Worm (Caenorhabditis elegans) whole organism, mixed stage, embryonic: Measurements from ENCODE around the gene tth-1.

ENCODE experiments used
- M03D4.4 ChIP-seq: sonication (generic microtip); optimal IDR thresholded peaks from 2 replicates; lab custom pipeline; 2017; ENCODE audit warnings: mild to moderate bottlenecking, missing genetic modification characterization, missing compliant biosample characterization
- bed-3 ChIP-seq: fragments of 200-800 bp; sonication (Bioruptor generic); optimal IDR thresholded peaks from 3 replicates; lab custom pipeline; 2018; ENCODE audit warnings: mild to moderate bottlenecking, missing genetic modification characterization, moderate library complexity, missing compliant biosample characterization
- blmp-1 ChIP-seq: fragments of 150-350 bp; optimal IDR thresholded peaks from 2 replicates; lab custom pipeline; 2014; ENCODE audit warnings: missing biosample characterization, missing genetic modification characterization
- ceh-39 ChIP-seq: fragments of 150-350 bp; optimal IDR thresholded peaks from 2 replicates; lab custom pipeline; 2014; ENCODE audit warnings: missing biosample characterization, missing genetic modification characterization
- ceh-43 ChIP-seq: fragments of 200-800 bp; sonication (Bioruptor generic); optimal IDR thresholded peaks from 2 replicates; lab custom pipeline; 2018; ENCODE audit warnings: mild to moderate bottlenecking, missing genetic modification characterization, moderate library complexity, missing compliant biosample characterization
- ceh-83 ChIP-seq: fragments of 200-800 bp; sonication (Bioruptor generic); optimal IDR thresholded peaks from 2 replicates; lab custom pipeline; 2018; ENCODE audit warnings: mild to moderate bottlenecking, missing genetic modification characterization, missing compliant biosample characterization
- ces-1 ChIP-seq: fragments of 150-350 bp; optimal IDR thresholded peaks from 2 replicates; lab custom pipeline; 2014; ENCODE audit warnings: missing biosample characterization, missing genetic modification reagents, missing genetic modification characterization
- cnd-1 ChIP-seq: fragments of 200-800 bp; sonication (Bioruptor generic); optimal IDR thresholded peaks from 2 replicates; lab custom pipeline; 2018; ENCODE audit warnings: mild to moderate bottlenecking, missing genetic modification characterization, missing compliant biosample characterization
- drap-1 ChIP-seq: fragments of 200-800 bp; sonication (Bioruptor generic); optimal IDR thresholded peaks from 3 replicates; lab custom pipeline; 2018; ENCODE audit warnings: mild to moderate bottlenecking, missing genetic modification characterization, missing compliant biosample characterization
- elt-1 ChIP-seq: sonication (generic microtip); optimal IDR thresholded peaks from 2 replicates; lab custom pipeline; 2017; ENCODE audit warnings: missing genetic modification characterization, mild to moderate bottlenecking, missing compliant biosample characterization, antibody characterized with exemption, moderate library complexity, borderline replicate concordance; ENCODE audit not compliant: insufficient read depth
- elt-3 ChIP-seq: fragments of 150-350 bp; optimal IDR thresholded peaks from 2 replicates; lab custom pipeline; 2014; ENCODE audit warnings: missing biosample characterization, missing genetic modification characterization
- flh-1 ChIP-seq: fragments of 200-800 bp; sonication (Bioruptor generic); optimal IDR thresholded peaks from 2 replicates; lab custom pipeline; 2018; ENCODE audit warnings: mild to moderate bottlenecking, missing genetic modification characterization, moderate library complexity, missing compliant biosample characterization
- ham-2 ChIP-seq: fragments of 200-800 bp; sonication (Bioruptor generic); optimal IDR thresholded peaks from 2 replicates; lab custom pipeline; 2018; ENCODE audit warnings: mild to moderate bottlenecking, missing genetic modification characterization, missing compliant biosample characterization
- hlh-1 ChIP-seq: fragments of 150-350 bp; optimal IDR thresholded peaks from 2 replicates; lab custom pipeline; 2014; ENCODE audit warnings: missing biosample characterization, missing genetic modification reagents, missing genetic modification characterization
- lin-13 ChIP-seq: fragments of 150-350 bp; optimal IDR thresholded peaks from 2 replicates; lab custom pipeline; 2014; ENCODE audit warnings: missing biosample characterization, missing genetic modification characterization
- lin-32 ChIP-seq: fragments of 200-800 bp; sonication (Bioruptor generic); optimal IDR thresholded peaks from 2 replicates; lab custom pipeline; 2018; ENCODE audit warnings: mild to moderate bottlenecking, missing genetic modification characterization, missing compliant biosample characterization
- lsy-2 ChIP-seq: fragments of 150-350 bp; optimal IDR thresholded peaks from 2 replicates; lab custom pipeline; 2014; ENCODE audit warnings: missing biosample characterization, missing genetic modification characterization
- mab-5 ChIP-seq: fragments of 150-350 bp; optimal IDR thresholded peaks from 2 replicates; lab custom pipeline; 2014; ENCODE audit warnings: missing biosample characterization, missing genetic modification characterization
- mep-1 ChIP-seq: fragments of 150-350 bp; optimal IDR thresholded peaks from 2 replicates; lab custom pipeline; 2017; ENCODE audit warnings: missing biosample characterization, missing genetic modification reagents, missing genetic modification characterization, inconsistent platforms
- mls-2 ChIP-seq: sonication (generic microtip); optimal IDR thresholded peaks from 2 replicates; lab custom pipeline; 2016; ENCODE audit warnings: mild to moderate bottlenecking, missing genetic modification characterization, moderate library complexity, missing compliant biosample characterization
- nhr-12 ChIP-seq: fragments of 150-350 bp; optimal IDR thresholded peaks from 2 replicates; lab custom pipeline; 2014; ENCODE audit warnings: missing biosample characterization, missing genetic modification characterization
- nhr-2 ChIP-seq: fragments of 150-350 bp; optimal IDR thresholded peaks from 2 replicates; lab custom pipeline; 2014; ENCODE audit warnings: missing biosample characterization, missing genetic modification characterization
- nhr-237 ChIP-seq: fragments of 150-350 bp; optimal IDR thresholded peaks from 2 replicates; lab custom pipeline; 2014; ENCODE audit warnings: missing biosample characterization, missing genetic modification characterization
- nhr-28 ChIP-seq: fragments of 150-350 bp; optimal IDR thresholded peaks from 2 replicates; lab custom pipeline; 2014; ENCODE audit warnings: missing biosample characterization, missing genetic modification characterization
- nhr-76 ChIP-seq: sonication (generic microtip); optimal IDR thresholded peaks from 2 replicates; lab custom pipeline; 2017; ENCODE audit warnings: missing biosample characterization, missing genetic modification characterization
- pha-4 ChIP-seq: fragments of 150-350 bp; optimal IDR thresholded peaks from 2 replicates; lab custom pipeline; 2018; ENCODE audit warnings: missing biosample characterization, missing genetic modification reagents, missing genetic modification characterization
- sem-2 ChIP-seq: fragments of 200-800 bp; sonication (Bioruptor generic); optimal IDR thresholded peaks from 2 replicates; lab custom pipeline; 2018; ENCODE audit warnings: mild to moderate bottlenecking, missing genetic modification characterization, missing compliant biosample characterization
- snpc-4 ChIP-seq: fragments of 150-350 bp; optimal IDR thresholded peaks from 2 replicates; lab custom pipeline; 2014; ENCODE audit warnings: missing biosample characterization, missing genetic modification characterization
- sptf-1 ChIP-seq: sonication (generic microtip); optimal IDR thresholded peaks from 2 replicates; lab custom pipeline; 2017; ENCODE audit warnings: mild to moderate bottlenecking, missing genetic modification characterization, moderate library complexity, missing compliant biosample characterization
- tbx-8 ChIP-seq: fragments of 200-800 bp; sonication (Bioruptor generic); optimal IDR thresholded peaks from 2 replicates; lab custom pipeline; 2018; ENCODE audit warnings: mild to moderate bottlenecking, missing genetic modification characterization, moderate library complexity, missing compliant biosample characterization
- unc-120 ChIP-seq: sonication (generic microtip); optimal IDR thresholded peaks from 2 replicates; lab custom pipeline; 2017; ENCODE audit warnings: missing genetic modification characterization, missing compliant biosample characterization; ENCODE audit not compliant: poor library complexity, severe bottlenecking
- unc-39 ChIP-seq: fragments of 150-350 bp; optimal IDR thresholded peaks from 2 replicates; lab custom pipeline; 2014; ENCODE audit warnings: missing biosample characterization, missing genetic modification characterization
- unc-62 ChIP-seq: fragments of 150-350 bp; optimal IDR thresholded peaks from 2 replicates; lab custom pipeline; 2014; ENCODE audit warnings: missing biosample characterization, missing genetic modification reagents, missing genetic modification characterization
- zip-8 ChIP-seq: fragments of 150-350 bp; optimal IDR thresholded peaks from 2 replicates; lab custom pipeline; 2014; ENCODE audit warnings: missing biosample characterization, missing genetic modification characterization
- ztf-11 ChIP-seq: fragments of 150-350 bp; optimal IDR thresholded peaks from 2 replicates; lab custom pipeline; 2014; ENCODE audit warnings: missing biosample characterization, missing genetic modification characterization

tth-1 gene

ce11 chrX:8404308-8405085, 19.0 kb downstream of the tth-1 start:
- TF ChIP-seq nhr-2 (tag; lab: Kevin White, UChicago): no peak
- no peak for TF ChIP-seq nhr-76
- TF ChIP-seq lin-32: peak; percentile 94
- TF ChIP-seq sem-2 (GFP tag; lab: Kevin White, UChicago): peak; percentile 91
- peak; percentile 99 for TF ChIP-seq ham-2
- TF ChIP-seq elt-1 (tag; lab: Kevin White, UChicago): no peak
- TF ChIP-seq ceh-83 (GFP tag; lab: Kevin White, UChicago): peak; percentile 97
- peak; percentile 55 for TF ChIP-seq hlh-1
- TF ChIP-seq bed-3 (GFP tag; lab: Kevin White, UChicago): peak; percentile 93
- peak; percentile 89 for TF ChIP-seq nhr-12 (tag; lab: Kevin White, UChicago)
- peak; percentile 98 for TF ChIP-seq drap-1 (GFP tag; lab: Kevin White, UChicago)
- peak; percentile 89 for TF ChIP-seq nhr-237
- TF ChIP-seq ztf-11 (tag; lab: Kevin White, UChicago): peak; percentile 73
- TF ChIP-seq mep-1 (tag; lab: Kevin White, UChicago): peak; percentile 82
- peak; percentile 99 for TF ChIP-seq mls-2 (tag; lab: Kevin White, UChicago)
- peak; percentile 36 for TF ChIP-seq elt-3 (tag; lab: Kevin White, UChicago)
- TF ChIP-seq ceh-43 (GFP tag; lab: Kevin White, UChicago): peak; percentile 94
- peak; percentile 97 for TF ChIP-seq unc-120
- peak; percentile 80 for TF ChIP-seq pha-4 (tag; lab: Kevin White, UChicago)
- TF ChIP-seq blmp-1 (tag; lab: Kevin White, UChicago): no peak
- TF ChIP-seq lsy-2 (tag; lab: Kevin White, UChicago): peak; percentile 67
- peak; percentile 59 for TF ChIP-seq lin-13 (tag; lab: Kevin White, UChicago)
- TF ChIP-seq ceh-39: no peak
- peak; percentile 85 for TF ChIP-seq ces-1
- TF ChIP-seq cnd-1 (tag; lab: Kevin White, UChicago): peak; percentile 97
- TF ChIP-seq mab-5 (tag; lab: Kevin White, UChicago): peak; percentile 74
- peak; percentile 89 for TF ChIP-seq flh-1
- TF ChIP-seq snpc-4: no peak
- TF ChIP-seq nhr-28: peak; percentile 57
- peak; percentile 45 for TF ChIP-seq zip-8 (tag; lab: Kevin White, UChicago)
- peak; percentile 96 for TF ChIP-seq M03D4.4
- TF ChIP-seq tbx-8 (GFP tag; lab: Kevin White, UChicago): peak; percentile 95
- peak; percentile 57 for TF ChIP-seq unc-62 (GFP tag; lab: Kevin White, UChicago)
- TF ChIP-seq sptf-1: peak; percentile 98
- TF ChIP-seq unc-39 (tag; lab: Kevin White, UChicago): peak; percentile 79

- TF ChIP-seq nhr-76 (no peak), nhr-237 (no peak), mep-1 (tag; lab: Kevin White, UChicago) (no peak), ceh-39 (no peak), elt-3 (tag; lab: Kevin White, UChicago) (no peak), cnd-1 (tag; lab: Kevin White, UChicago) (no peak), mls-2 (tag; lab: Kevin White, UChicago) (no peak), mab-5 (tag; lab: Kevin White, UChicago) (no peak), nhr-2 (tag; lab: Kevin White, UChicago) (no peak), sptf-1 (no peak), ceh-43 (GFP tag; lab: Kevin White, UChicago) (no peak), nhr-28 (no peak), tbx-8 (GFP tag; lab: Kevin White, UChicago) (no peak), snpc-4 (no peak), unc-120 (no peak)
These were observed 29.3 kb downstream of the tth-1 start for ce11 chrX:8394279-8394678.

ce11 chrX:8392539-8392996, 31.0 kb downstream of the tth-1 start, which contains the start of gene wrk-1:
wrk-1 (minus strand) TSS chrX:8392589.
- no peak for TF ChIP-seq lin-13 (tag; lab: Kevin White, UChicago)
- TF ChIP-seq elt-3 (tag; lab: Kevin White, UChicago): no peak
- TF ChIP-seq mls-2 (tag; lab: Kevin White, UChicago): no peak
- no peak for TF ChIP-seq lsy-2 (tag; lab: Kevin White, UChicago)
- no peak for TF ChIP-seq M03D4.4
- TF ChIP-seq unc-39 (tag; lab: Kevin White, UChicago): no peak
- TF ChIP-seq ceh-83 (GFP tag; lab: Kevin White, UChicago): no peak
